Worm (Caenorhabditis elegans) whole organism, dauer: ENCODE results near the gene Y32G9B.1.

Source experiments
- unc-62 ChIP-seq: sonication (generic microtip); optimal IDR thresholded peaks from 2 replicates; lab custom pipeline; 2017; ENCODE audit warnings: missing biosample characterization, missing genetic modification reagents, missing genetic modification characterization

Gene Y32G9B.1

DNA sequence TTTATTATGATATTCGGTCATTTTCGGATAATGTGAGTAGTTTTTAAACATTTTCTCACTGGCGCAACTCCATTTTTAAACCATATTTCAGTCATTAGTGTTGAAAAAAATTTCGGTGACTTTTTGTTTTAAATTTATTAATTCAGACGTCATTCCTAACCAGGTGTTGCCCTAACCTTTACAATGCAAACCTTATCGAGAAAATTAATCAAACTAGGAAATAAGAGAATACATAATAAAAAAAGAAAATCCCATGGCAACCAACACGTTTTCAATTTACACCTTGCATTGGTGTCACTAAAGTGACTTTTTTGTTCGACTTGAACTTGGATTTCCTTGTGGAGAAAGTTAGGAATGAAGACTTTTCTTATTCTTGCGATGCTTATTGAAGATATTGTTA is 41.7 kb downstream of the Y32G9B.1 start, which contains the start of gene F36H9.2:
TSS of gene F36H9.2 (plus strand) at position 301 of the 400 bp plus-strand sequence.
- no peak for TF ChIP-seq unc-62 (GFP tag; lab: Kevin White, UChicago)

DNA sequence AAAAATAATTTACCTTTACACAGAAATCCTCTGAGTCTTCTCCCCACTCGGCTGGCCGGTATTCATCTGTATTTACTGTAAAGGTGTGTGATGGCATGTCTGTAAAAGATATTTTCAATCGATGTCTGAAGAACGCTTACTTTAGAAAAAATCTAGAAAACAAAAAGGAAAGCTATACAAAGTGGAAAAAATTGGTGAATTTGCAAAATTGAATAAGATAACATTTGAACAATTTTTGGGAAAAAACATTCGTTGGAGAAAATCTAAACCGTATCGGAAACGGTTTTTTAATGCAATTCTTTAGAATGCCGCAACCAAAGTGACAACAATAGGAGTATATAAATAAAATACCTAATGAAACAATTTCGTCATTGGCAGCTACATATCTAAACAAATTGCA is 48.0 kb downstream of the Y32G9B.1 start, which contains the start of gene F36H9.5:
TSS of gene F36H9.5 (minus strand) at position 101 of the 400 bp plus-strand sequence.
- TF ChIP-seq unc-62 (GFP tag; lab: Kevin White, UChicago): no peak

DNA sequence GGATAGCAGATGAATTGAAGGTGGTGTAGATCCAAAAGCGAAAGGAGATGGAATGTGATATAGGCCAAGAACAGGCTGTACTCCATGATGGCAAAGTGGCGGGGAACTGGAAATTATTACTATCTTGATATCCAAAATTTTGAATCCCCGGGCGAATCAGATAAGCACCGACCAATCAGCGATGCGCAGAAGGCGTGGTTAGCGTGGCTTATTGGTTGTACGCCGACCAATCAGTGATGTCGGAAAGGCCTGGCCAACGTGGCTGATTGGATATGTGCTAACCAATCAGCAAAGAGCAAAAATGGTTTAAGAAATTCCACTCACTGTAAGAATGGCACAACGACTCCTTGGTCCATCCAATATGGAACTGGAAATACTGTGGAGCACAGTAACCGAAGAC is 49.9 kb downstream of the Y32G9B.1 start:
- no peak for TF ChIP-seq unc-62 (GFP tag; lab: Kevin White, UChicago)

DNA sequence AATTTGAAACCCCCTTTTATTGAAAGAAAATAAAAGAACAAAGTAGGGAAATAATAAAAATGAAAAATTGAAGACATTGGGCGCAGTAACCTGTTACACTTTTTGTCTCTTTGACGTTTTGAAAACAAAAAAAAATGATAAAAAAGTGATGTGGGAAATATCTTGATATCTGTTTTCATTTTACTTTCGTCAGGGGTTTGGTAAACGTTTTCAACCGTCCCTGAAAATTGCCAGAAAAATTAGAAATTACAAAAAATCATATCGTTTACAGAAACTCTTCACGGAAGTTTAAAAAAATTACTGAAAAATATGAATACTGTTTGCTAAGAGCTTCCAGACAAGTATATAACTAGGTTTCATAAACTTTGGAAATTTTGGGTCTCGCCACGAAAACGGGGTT is 50.7 kb downstream of the Y32G9B.1 start, which contains the start of gene F36H9.4:
TSS of gene F36H9.4 (minus strand) at position 101 of the 400 bp plus-strand sequence.
- no peak for TF ChIP-seq unc-62 (GFP tag; lab: Kevin White, UChicago)

ce11 chrV:1774874-1775589 is 54.8 kb downstream of the Y32G9B.1 start, which contains the start of gene F36H9.7:
TSS of gene F36H9.7 (minus strand) at chrV:1774924.
- no peak for TF ChIP-seq unc-62 (GFP tag; lab: Kevin White, UChicago)

- TF ChIP-seq unc-62 (GFP tag; lab: Kevin White, UChicago): no peak
Observed at ce11 chrV:1773120-1773519, 56.8 kb downstream of the Y32G9B.1 start.
